Fruit fly (Drosophila melanogaster): Measurements from ENCODE around the gene Alr.

Gene Alr

DNA sequence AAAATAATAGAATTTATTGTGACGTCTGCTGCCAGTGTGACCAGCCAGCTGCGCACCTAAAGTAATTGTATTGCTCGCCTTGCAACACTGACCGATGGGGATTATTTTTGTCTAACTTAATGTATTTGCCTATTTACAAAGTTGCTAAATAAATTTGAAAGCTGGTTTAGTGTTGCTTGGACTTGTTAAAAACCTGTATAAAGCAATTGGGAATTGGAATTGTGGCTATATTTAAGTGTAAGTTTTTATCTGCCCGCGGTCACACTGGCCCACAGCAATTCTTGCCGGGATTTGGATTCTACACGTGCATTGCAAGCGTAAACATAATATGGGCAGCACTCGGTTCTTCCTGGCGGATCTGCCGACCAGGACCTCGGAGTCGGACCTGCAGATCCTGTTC lies 44.0 kb upstream of the Alr start, which contains the start of the genes CG14230 and CG14232 (continued):
- TF ChIP-seq Eip74EF (GFP tag; optimal IDR thresholded peaks at IDR 0.05) (no peak), CG9727 (GFP tag; optimal IDR thresholded peaks at IDR 0.05) (no peak), CG5180 (GFP tag; optimal IDR thresholded peaks at IDR 0.05) (no peak), D19A (tag; optimal IDR thresholded peaks at IDR 0.05) (no peak), CG9215 (GFP tag; IDR thresholded peaks at IDR 0.05) (no peak), CG10431 (GFP tag; optimal IDR thresholded peaks at IDR 0.05) (no peak), Nf-YA (GFP tag; IDR thresholded peaks at IDR 0.05) (no peak), TFAM (GFP tag; optimal IDR thresholded peaks at IDR 0.05) (no peak), CG30431 (GFP tag; optimal IDR thresholded peaks at IDR 0.05) (no peak), crc (GFP tag; optimal IDR thresholded peaks at IDR 0.05) (no peak), jumu (GFP tag; optimal IDR thresholded peaks at IDR 0.05) (no peak), D19B (GFP tag; optimal IDR thresholded peaks at IDR 0.05) (no peak), CG13894 (tag; optimal IDR thresholded peaks at IDR 0.05) (no peak), CG9932 (GFP tag; IDR thresholded peaks at IDR 0.05) (no peak), Dp (GFP tag; optimal IDR thresholded peaks at IDR 0.05) (peak; percentile 34), fd96Cb (tag; optimal IDR thresholded peaks at IDR 0.05) (no peak), CG7987 (GFP tag; optimal IDR thresholded peaks at IDR 0.05) (no peak), tin (GFP tag; optimal IDR thresholded peaks at IDR 0.05) (no peak), Pdp1 (GFP tag; optimal IDR thresholded peaks at IDR 0.05) (peak in 1 of 2 experiments; percentile 28), Poxn (GFP tag; IDR thresholded peaks at IDR 0.05) (no peak), CG6854 (GFP tag; optimal IDR thresholded peaks at IDR 0.05) (no peak), ATbp (GFP tag; optimal IDR thresholded peaks at IDR 0.05) (no peak), gsb-n (tag; optimal IDR thresholded peaks at IDR 0.05) (no peak), bowl (GFP tag; IDR thresholded peaks at IDR 0.05) (no peak), Camta (GFP tag; optimal IDR thresholded peaks at IDR 0.05) (no peak), CG11696 (GFP tag; IDR thresholded peaks at IDR 0.05) (no peak), psq (GFP tag; optimal IDR thresholded peaks at IDR 0.05) (no peak), grn (GFP tag; optimal IDR thresholded peaks at IDR 0.05) (no peak), CG15269 (tag; optimal IDR thresholded peaks at IDR 0.05) (no peak), pum (GFP tag; optimal IDR thresholded peaks at IDR 0.05) (no peak), CG6813 (GFP tag; optimal IDR thresholded peaks at IDR 0.05) (no peak), Awh (GFP tag; IDR thresholded peaks at IDR 0.05) (no peak), CG3995 (GFP tag; optimal IDR thresholded peaks at IDR 0.05) (no peak), lola (GFP tag; optimal IDR thresholded peaks at IDR 0.05) (no peak), vfl (GFP tag; optimal IDR thresholded peaks at IDR 0.05) (no peak), CG34224 (GFP tag; IDR thresholded peaks at IDR 0.05; ENCODE audit: partially characterized antibody) (peak; percentile 56; the same call in 2 of the 3 replicates), Ets65A (GFP tag) (peak; percentile 90), Abd-B (GFP tag; optimal IDR thresholded peaks at IDR 0.05) (peak; percentile 61), tgo (GFP tag; IDR thresholded peaks at IDR 0.05) (no peak), emc (GFP tag; optimal IDR thresholded peaks at IDR 0.05) (no peak), salm (tag; optimal IDR thresholded peaks at IDR 0.05) (no peak), mam (GFP tag; optimal IDR thresholded peaks at IDR 0.05) (no peak), CG4404 (GFP tag; IDR thresholded peaks at IDR 0.05) (no peak), CG12236 (GFP tag; optimal IDR thresholded peaks at IDR 0.05) (no peak), bsh (GFP tag; optimal IDR thresholded peaks at IDR 0.05) (no peak), Elba2 (GFP tag; optimal IDR thresholded peaks at IDR 0.05) (peak; percentile 47), PHDP (tag; optimal IDR thresholded peaks at IDR 0.05) (peak; percentile 5), CG7786 (GFP tag; optimal IDR thresholded peaks at IDR 0.05) (no peak), so (GFP tag; IDR thresholded peaks at IDR 0.05) (no peak), CG33213 (GFP tag; optimal IDR thresholded peaks at IDR 0.05) (peak; percentile 16), zen2 (GFP tag; IDR thresholded peaks at IDR 0.05; ENCODE audit: partially characterized antibody) (no peak)
